Worm (Caenorhabditis elegans) whole organism, early embryonic: ENCODE measurements around the gene F34H10.5.
A peak's percentile ranks its signal among the peaks of the same experiment; 100 is the strongest.

ENCODE experiments used
- B0310.2 ChIP-seq: sonication (generic microtip); optimal IDR thresholded peaks from 2 replicates; lab custom pipeline; 2016; ENCODE audit warnings: mild to moderate bottlenecking, missing genetic modification characterization, missing compliant biosample characterization
- F13C5.2 ChIP-seq: sonication (generic microtip); optimal IDR thresholded peaks from 2 replicates; lab custom pipeline; 2017; ENCODE audit warnings: mild to moderate bottlenecking, missing genetic modification characterization, inconsistent platforms, missing compliant biosample characterization
- aly-1 ChIP-seq: sonication (generic microtip); optimal IDR thresholded peaks from 2 replicates; lab custom pipeline; 2016; ENCODE audit warnings: missing genetic modification characterization, missing compliant biosample characterization
- ama-1 ChIP-seq: fragments of 150-350 bp; optimal IDR thresholded peaks from 2 replicates; lab custom pipeline; 2014
- ceh-13 ChIP-seq: fragments of 200-800 bp; sonication (Bioruptor generic); optimal IDR thresholded peaks from 2 replicates; lab custom pipeline; 2018; ENCODE audit warnings: mild to moderate bottlenecking, missing genetic modification characterization, missing compliant biosample characterization
- ceh-36 ChIP-seq: sonication (generic microtip); optimal IDR thresholded peaks from 2 replicates; lab custom pipeline; 2016; ENCODE audit warnings: missing genetic modification characterization, inconsistent platforms, missing compliant biosample characterization
- ets-7 ChIP-seq: sonication (generic microtip); optimal IDR thresholded peaks from 2 replicates; lab custom pipeline; 2016; ENCODE audit warnings: missing genotype, missing genetic modification characterization, missing compliant biosample characterization
- flt-1 ChIP-seq: fragments of 200-800 bp; sonication (Bioruptor generic); IDR thresholded peaks from 2 replicates; pipeline ENCODE4 v1.3.6; 2022; ENCODE audit warnings: missing genetic modification characterization, missing compliant biosample characterization
- hmbx-1 ChIP-seq: sonication (generic microtip); optimal IDR thresholded peaks from 2 replicates; lab custom pipeline; 2016; ENCODE audit warnings: mild to moderate bottlenecking, missing genetic modification characterization, missing compliant biosample characterization
- hmg-4 ChIP-seq: fragments of 200-800 bp; sonication (Bioruptor generic); optimal IDR thresholded peaks from 2 replicates; lab custom pipeline; 2018; ENCODE audit warnings: mild to moderate bottlenecking, missing genetic modification characterization, missing compliant biosample characterization
- hnd-1 ChIP-seq: sonication (generic microtip); optimal IDR thresholded peaks from 2 replicates; lab custom pipeline; 2016; ENCODE audit warnings: missing genetic modification characterization, missing compliant biosample characterization
- pes-1 ChIP-seq: fragments of 200-800 bp; sonication (Bioruptor generic); IDR thresholded peaks from 2 replicates; pipeline ENCODE4 v1.3.6; 2022; ENCODE audit warnings: missing genetic modification reagents, missing genetic modification characterization, missing compliant biosample characterization
- scrt-1 ChIP-seq: fragments of 200-800 bp; sonication (Bioruptor generic); IDR thresholded peaks from 2 replicates; pipeline ENCODE4 v1.3.6; 2022; ENCODE audit warnings: missing genetic modification characterization, missing compliant biosample characterization
- sea-1 ChIP-seq: fragments of 200-800 bp; sonication (Bioruptor generic); conservative IDR thresholded peaks from 2 replicates; pipeline ENCODE4 v1.3.6; 2022; ENCODE audit warnings: missing genetic modification characterization, missing compliant biosample characterization
- tbx-11 ChIP-seq: fragments of 200-800 bp; sonication (Bioruptor generic); IDR thresholded peaks from 2 replicates; pipeline ENCODE4 v1.3.6; 2022; ENCODE audit warnings: missing genetic modification characterization, missing compliant biosample characterization
- tbx-37 ChIP-seq: fragments of 200-800 bp; sonication (Bioruptor generic); conservative IDR thresholded peaks from 2 replicates; pipeline ENCODE4 v1.3.6; 2022; ENCODE audit warnings: missing genetic modification reagents, missing genetic modification characterization, missing compliant biosample characterization
- tra-4 ChIP-seq: sonication (generic microtip); optimal IDR thresholded peaks from 2 replicates; lab custom pipeline; 2017; ENCODE audit warnings: missing genetic modification characterization, missing compliant biosample characterization

The F34H10.5 gene

DNA sequence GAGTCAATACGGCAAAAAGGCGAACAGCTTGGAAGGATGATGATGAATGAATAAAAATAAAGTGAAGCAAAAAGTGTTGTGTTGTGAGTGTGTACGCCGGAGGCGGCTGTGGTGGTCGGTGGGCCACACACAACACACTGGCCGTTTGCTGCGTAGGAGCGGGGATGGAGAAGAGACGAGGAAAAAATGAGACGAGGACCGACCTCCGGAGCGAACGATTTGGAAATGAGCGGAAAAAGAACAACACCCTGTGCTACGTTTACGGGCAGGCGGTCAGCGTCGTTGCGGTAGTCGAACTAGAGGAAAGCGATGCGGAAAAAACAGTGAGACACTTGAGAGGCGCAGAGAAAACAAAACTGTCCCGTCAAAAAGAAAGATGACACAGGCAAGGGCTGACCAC lies 1.7 kb downstream of the F34H10.5 start:
- no peak for TF ChIP-seq ceh-36 (tag; lab: Kevin White, UChicago)
- peak; percentile 70 for TF ChIP-seq hmg-4 (GFP tag; lab: Kevin White, UChicago)
- 0 out of 2 replicates have a peak, but pooled peaks have one; percentile 35 for TF ChIP-seq scrt-1 (GFP tag; lab: Robert Waterston, UW)

- peak; percentile 92 for TF ChIP-seq flt-1 (GFP tag; lab: Robert Waterston, UW)
- TF ChIP-seq ceh-36 (tag; lab: Kevin White, UChicago), result peak; percentile 89
- TF ChIP-seq hnd-1 (tag; lab: Kevin White, UChicago), result peak; percentile 83
- TF ChIP-seq ama-1 (lab: Kevin White, UChicago), result no peak
- TF ChIP-seq tbx-37 (GFP tag; lab: Robert Waterston, UW), result peak; percentile 92
- TF ChIP-seq sea-1 (GFP tag; lab: Robert Waterston, UW), result peak; percentile 96
- peak; percentile 50 for TF ChIP-seq aly-1
- TF ChIP-seq tbx-11 (GFP tag; lab: Robert Waterston, UW), result peak; percentile 90
- peak; percentile 90 for TF ChIP-seq hmg-4 (GFP tag; lab: Kevin White, UChicago)
- TF ChIP-seq scrt-1 (GFP tag; lab: Robert Waterston, UW), result peak; percentile 91
- TF ChIP-seq ceh-13, result peak; percentile 83
- TF ChIP-seq pes-1 (GFP tag; lab: Robert Waterston, UW), result peak; percentile 96
- peak; percentile 82 for TF ChIP-seq F13C5.2 (tag; lab: Kevin White, UChicago)
- peak; percentile 73 for TF ChIP-seq hmbx-1 (tag; lab: Kevin White, UChicago)
- TF ChIP-seq tra-4 (tag; lab: Kevin White, UChicago), result peak; percentile 51
- TF ChIP-seq ets-7 (tag; lab: Kevin White, UChicago), result peak; percentile 56
- peak; percentile 88 for TF ChIP-seq B0310.2
Observed at ce11 chrX:9637700-9638099, 2.2 kb downstream of the F34H10.5 start.

ce11 chrX:9638825-9639474 lies 3.5 kb downstream of the F34H10.5 start:
- no peak for TF ChIP-seq tbx-37 (GFP tag; lab: Robert Waterston, UW)

DNA sequence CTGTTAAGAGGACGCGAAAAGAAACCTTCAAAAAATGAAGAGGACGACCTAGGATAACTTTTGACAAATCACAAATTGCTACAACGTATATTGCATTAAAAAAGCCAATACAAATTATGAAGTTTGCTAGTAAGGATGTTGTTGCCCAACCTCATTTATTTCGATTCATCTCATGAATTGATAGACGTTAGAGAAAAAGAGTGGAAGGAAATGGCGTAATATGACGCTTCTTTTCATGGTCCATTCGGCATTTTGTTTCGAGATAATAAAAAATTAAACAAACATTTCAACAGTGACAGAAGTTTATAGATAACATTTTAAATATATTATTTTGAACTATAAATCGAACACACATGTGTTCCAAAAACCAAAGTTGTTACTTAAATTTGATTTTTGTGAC lies 5.4 kb downstream of the F34H10.5 start:
- TF ChIP-seq hmg-4 (GFP tag; lab: Kevin White, UChicago) (no peak), hnd-1 (tag; lab: Kevin White, UChicago) (no peak), scrt-1 (GFP tag; lab: Robert Waterston, UW) (no peak), ceh-36 (tag; lab: Kevin White, UChicago) (no peak), F13C5.2 (tag; lab: Kevin White, UChicago) (no peak), ets-7 (tag; lab: Kevin White, UChicago) (no peak), sea-1 (GFP tag; lab: Robert Waterston, UW) (no peak), tbx-11 (GFP tag; lab: Robert Waterston, UW) (no peak), tbx-37 (GFP tag; lab: Robert Waterston, UW) (no peak), ceh-13 (no peak)

DNA sequence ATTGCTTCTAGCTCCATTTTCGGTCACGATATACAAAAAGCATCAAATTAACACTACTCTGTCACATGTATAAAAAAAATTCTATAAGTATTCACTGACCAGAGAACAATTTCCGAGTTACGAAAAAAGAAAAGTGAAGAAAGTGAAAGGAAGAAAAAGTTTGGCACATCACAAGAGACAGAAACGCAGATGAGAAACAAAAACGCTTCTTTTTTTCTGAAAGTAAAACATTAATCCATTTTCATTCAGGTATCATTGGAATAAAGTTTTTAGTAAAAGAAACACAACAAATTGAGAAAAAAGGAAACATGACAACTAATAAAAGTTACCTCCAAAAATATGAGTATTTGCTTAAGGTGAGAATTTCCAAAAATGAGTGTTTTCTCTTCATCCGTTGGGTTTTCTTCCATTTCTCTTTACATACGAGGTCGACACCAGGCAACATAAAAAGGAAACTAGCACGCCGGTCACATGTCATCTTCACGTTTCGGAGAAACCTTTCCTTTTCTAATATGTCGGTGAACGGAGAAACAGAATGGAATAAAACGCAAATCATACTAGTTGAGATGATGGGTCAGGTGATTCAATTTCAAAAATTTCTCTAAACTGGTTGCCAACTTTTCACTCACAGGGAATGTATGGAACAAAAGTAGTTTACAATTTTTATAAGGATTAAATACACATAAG lies 7.4 kb downstream of the F34H10.5 start:
- TF ChIP-seq B0310.2 (no peak), flt-1 (GFP tag; lab: Robert Waterston, UW) (no peak), scrt-1 (GFP tag; lab: Robert Waterston, UW) (no peak), tbx-37 (GFP tag; lab: Robert Waterston, UW) (no peak), ets-7 (tag; lab: Kevin White, UChicago) (no peak), hnd-1 (tag; lab: Kevin White, UChicago) (no peak), aly-1 (no peak), tbx-11 (GFP tag; lab: Robert Waterston, UW) (no peak), hmg-4 (GFP tag; lab: Kevin White, UChicago) (no peak), ceh-36 (tag; lab: Kevin White, UChicago) (no peak), tra-4 (tag; lab: Kevin White, UChicago) (no peak), hmbx-1 (tag; lab: Kevin White, UChicago) (no peak), F13C5.2 (tag; lab: Kevin White, UChicago) (no peak), sea-1 (GFP tag; lab: Robert Waterston, UW) (no peak)

ce11 chrX:9648098-9648574 lies 12.7 kb downstream of the F34H10.5 start, which contains the start of gene F34H10.4:
TSS of gene F34H10.4 (plus strand) at chrX:9648524.
- TF ChIP-seq B0310.2, result no peak
- TF ChIP-seq tbx-11 (GFP tag; lab: Robert Waterston, UW), result no peak
- no peak for TF ChIP-seq pes-1 (GFP tag; lab: Robert Waterston, UW)
- TF ChIP-seq ceh-13, result no peak
- TF ChIP-seq F13C5.2 (tag; lab: Kevin White, UChicago), result no peak
- no peak for TF ChIP-seq hmbx-1 (tag; lab: Kevin White, UChicago)
- TF ChIP-seq flt-1 (GFP tag; lab: Robert Waterston, UW), result no peak
- no peak for TF ChIP-seq tbx-37 (GFP tag; lab: Robert Waterston, UW)
- TF ChIP-seq hnd-1 (tag; lab: Kevin White, UChicago), result no peak
- no peak for TF ChIP-seq ama-1 (lab: Kevin White, UChicago)
- no peak for TF ChIP-seq hmg-4 (GFP tag; lab: Kevin White, UChicago)
- no peak for TF ChIP-seq aly-1
- no peak for TF ChIP-seq ceh-36 (tag; lab: Kevin White, UChicago)
- no peak for TF ChIP-seq ets-7 (tag; lab: Kevin White, UChicago)
- no peak for TF ChIP-seq scrt-1 (GFP tag; lab: Robert Waterston, UW)
- no peak for TF ChIP-seq tra-4 (tag; lab: Kevin White, UChicago)
- no peak for TF ChIP-seq sea-1 (GFP tag; lab: Robert Waterston, UW)

DNA sequence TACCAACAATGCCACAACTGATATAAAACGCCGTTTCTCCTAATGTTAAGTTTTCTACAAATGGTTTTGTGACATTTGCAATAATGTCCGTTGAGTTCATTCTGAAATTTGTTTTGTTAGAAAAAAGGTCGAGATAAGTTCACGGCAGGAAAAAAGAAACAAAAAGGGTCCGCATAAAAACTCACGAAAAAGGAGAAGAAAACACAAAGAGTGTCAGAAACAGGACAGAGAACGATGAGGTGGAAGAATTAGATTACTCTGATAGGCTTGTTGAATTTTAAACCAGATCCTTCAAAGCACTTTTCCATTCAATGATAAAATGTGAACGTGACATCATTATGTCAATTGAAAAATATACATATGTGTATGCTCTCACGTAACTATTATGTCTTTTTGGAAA lies 17.5 kb downstream of the F34H10.5 start, which contains the start of gene aex-2:
TSS of gene aex-2 (minus strand) at position 101 of the 400 bp plus-strand sequence.
- TF ChIP-seq tbx-11 (GFP tag; lab: Robert Waterston, UW), result no peak
- no peak for TF ChIP-seq ceh-36 (tag; lab: Kevin White, UChicago)
